Worm (Caenorhabditis elegans) whole organism, early embryonic: Measurements from ENCODE around the gene clec-80.

ENCODE experiments used
- B0310.2 ChIP-seq: sonication (generic microtip); optimal IDR thresholded peaks from 2 replicates; lab custom pipeline; 2016; ENCODE audit warnings: mild to moderate bottlenecking, missing genetic modification characterization, missing compliant biosample characterization
- F13C5.2 ChIP-seq: sonication (generic microtip); optimal IDR thresholded peaks from 2 replicates; lab custom pipeline; 2017; ENCODE audit warnings: mild to moderate bottlenecking, missing genetic modification characterization, inconsistent platforms, missing compliant biosample characterization
- aly-1 ChIP-seq: sonication (generic microtip); optimal IDR thresholded peaks from 2 replicates; lab custom pipeline; 2016; ENCODE audit warnings: missing genetic modification characterization, missing compliant biosample characterization
- ama-1 ChIP-seq: fragments of 150-350 bp; optimal IDR thresholded peaks from 2 replicates; lab custom pipeline; 2014
- ceh-13 ChIP-seq: fragments of 200-800 bp; sonication (Bioruptor generic); optimal IDR thresholded peaks from 2 replicates; lab custom pipeline; 2018; ENCODE audit warnings: mild to moderate bottlenecking, missing genetic modification characterization, missing compliant biosample characterization
- ceh-36 ChIP-seq: sonication (generic microtip); optimal IDR thresholded peaks from 2 replicates; lab custom pipeline; 2016; ENCODE audit warnings: missing genetic modification characterization, inconsistent platforms, missing compliant biosample characterization
- ets-7 ChIP-seq: sonication (generic microtip); optimal IDR thresholded peaks from 2 replicates; lab custom pipeline; 2016; ENCODE audit warnings: missing genotype, missing genetic modification characterization, missing compliant biosample characterization
- flt-1 ChIP-seq: fragments of 200-800 bp; sonication (Bioruptor generic); IDR thresholded peaks from 2 replicates; pipeline ENCODE4 v1.3.6; 2022; ENCODE audit warnings: missing genetic modification characterization, missing compliant biosample characterization
- hmbx-1 ChIP-seq: sonication (generic microtip); optimal IDR thresholded peaks from 2 replicates; lab custom pipeline; 2016; ENCODE audit warnings: mild to moderate bottlenecking, missing genetic modification characterization, missing compliant biosample characterization
- hmg-4 ChIP-seq: fragments of 200-800 bp; sonication (Bioruptor generic); optimal IDR thresholded peaks from 2 replicates; lab custom pipeline; 2018; ENCODE audit warnings: mild to moderate bottlenecking, missing genetic modification characterization, missing compliant biosample characterization
- hnd-1 ChIP-seq: sonication (generic microtip); optimal IDR thresholded peaks from 2 replicates; lab custom pipeline; 2016; ENCODE audit warnings: missing genetic modification characterization, missing compliant biosample characterization
- pes-1 ChIP-seq: fragments of 200-800 bp; sonication (Bioruptor generic); IDR thresholded peaks from 2 replicates; pipeline ENCODE4 v1.3.6; 2022; ENCODE audit warnings: missing genetic modification reagents, missing genetic modification characterization, missing compliant biosample characterization
- scrt-1 ChIP-seq: fragments of 200-800 bp; sonication (Bioruptor generic); IDR thresholded peaks from 2 replicates; pipeline ENCODE4 v1.3.6; 2022; ENCODE audit warnings: missing genetic modification characterization, missing compliant biosample characterization
- sea-1 ChIP-seq: fragments of 200-800 bp; sonication (Bioruptor generic); conservative IDR thresholded peaks from 2 replicates; pipeline ENCODE4 v1.3.6; 2022; ENCODE audit warnings: missing genetic modification characterization, missing compliant biosample characterization
- tbx-11 ChIP-seq: fragments of 200-800 bp; sonication (Bioruptor generic); IDR thresholded peaks from 2 replicates; pipeline ENCODE4 v1.3.6; 2022; ENCODE audit warnings: missing genetic modification characterization, missing compliant biosample characterization
- tbx-37 ChIP-seq: fragments of 200-800 bp; sonication (Bioruptor generic); conservative IDR thresholded peaks from 2 replicates; pipeline ENCODE4 v1.3.6; 2022; ENCODE audit warnings: missing genetic modification reagents, missing genetic modification characterization, missing compliant biosample characterization
- tra-4 ChIP-seq: sonication (generic microtip); optimal IDR thresholded peaks from 2 replicates; lab custom pipeline; 2017; ENCODE audit warnings: missing genetic modification characterization, missing compliant biosample characterization

clec-80 gene

DNA sequence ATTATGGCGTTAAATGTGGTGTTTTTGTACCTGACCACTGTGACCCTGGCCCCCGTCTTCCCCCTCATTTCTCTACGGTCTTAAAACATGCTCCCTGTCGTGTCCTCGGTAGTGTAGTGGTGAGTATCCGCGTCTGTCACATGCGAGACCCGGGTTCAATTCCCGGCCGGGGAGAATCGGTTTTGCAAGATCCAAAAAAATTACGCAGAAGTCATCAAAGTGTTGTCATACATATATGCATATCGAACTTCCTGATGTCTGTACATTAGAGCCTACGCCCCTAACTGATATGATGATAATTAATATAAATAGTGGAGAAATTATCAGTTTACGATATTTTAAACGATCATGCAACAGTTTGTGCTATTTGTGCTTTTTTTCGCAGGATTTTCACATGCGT, 18.0 kb upstream of the clec-80 start, which contains the start of gene Y54G2A.45:
Y54G2A.45 (plus strand) TSS at position 333 of the 400 bp plus-strand sequence.
- TF ChIP-seq ceh-36 (peak; percentile 67), tbx-11 (GFP tag; lab: Robert Waterston, UW) (peak; percentile 81), F13C5.2 (no peak), ets-7 (peak; percentile 37), aly-1 (tag; lab: Kevin White, UChicago) (peak; percentile 65), ama-1 (lab: Kevin White, UChicago) (no peak), tbx-37 (GFP tag; lab: Robert Waterston, UW) (peak; percentile 64; the same call in 1 of the 2 replicates), hnd-1 (peak; percentile 69), ceh-13 (GFP tag; lab: Kevin White, UChicago) (peak; percentile 80), scrt-1 (GFP tag; lab: Robert Waterston, UW) (peak; percentile 82), hmbx-1 (peak; percentile 49), hmg-4 (peak; percentile 87), sea-1 (GFP tag; lab: Robert Waterston, UW) (peak; percentile 88), pes-1 (GFP tag; lab: Robert Waterston, UW) (peak; percentile 88), B0310.2 (tag; lab: Kevin White, UChicago) (peak; percentile 81), flt-1 (GFP tag; lab: Robert Waterston, UW) (peak; percentile 85), tra-4 (tag; lab: Kevin White, UChicago) (peak; percentile 30)

DNA sequence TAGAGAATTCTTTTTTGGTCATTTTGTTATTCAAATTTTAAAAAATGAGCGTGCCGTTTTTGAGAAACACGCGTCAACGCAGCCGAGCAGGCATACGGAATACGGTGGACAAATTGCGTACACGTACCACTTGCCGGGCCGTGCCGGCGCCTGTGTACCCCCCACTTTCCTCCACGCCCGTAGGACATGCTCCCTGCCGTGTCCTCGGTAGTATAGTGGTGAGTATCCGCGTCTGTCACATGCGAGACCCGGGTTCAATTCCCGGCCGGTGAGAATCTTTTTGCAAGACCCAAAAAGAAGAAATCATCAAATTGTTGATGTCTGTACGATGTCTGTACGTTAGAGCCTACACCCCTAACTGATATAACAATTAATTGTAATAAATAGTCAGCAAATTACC, 15.4 kb upstream of the clec-80 start:
- TF ChIP-seq ceh-13 (GFP tag; lab: Kevin White, UChicago) (no peak), ets-7 (no peak), pes-1 (GFP tag; lab: Robert Waterston, UW) (0 out of 2 replicates have a peak, but pooled peaks have one; percentile 22), flt-1 (GFP tag; lab: Robert Waterston, UW) (0 out of 2 replicates have a peak, but pooled peaks have one; percentile 27), aly-1 (tag; lab: Kevin White, UChicago) (no peak), hmbx-1 (no peak), scrt-1 (GFP tag; lab: Robert Waterston, UW) (peak; percentile 42; the same call in 1 of the 2 replicates)

DNA sequence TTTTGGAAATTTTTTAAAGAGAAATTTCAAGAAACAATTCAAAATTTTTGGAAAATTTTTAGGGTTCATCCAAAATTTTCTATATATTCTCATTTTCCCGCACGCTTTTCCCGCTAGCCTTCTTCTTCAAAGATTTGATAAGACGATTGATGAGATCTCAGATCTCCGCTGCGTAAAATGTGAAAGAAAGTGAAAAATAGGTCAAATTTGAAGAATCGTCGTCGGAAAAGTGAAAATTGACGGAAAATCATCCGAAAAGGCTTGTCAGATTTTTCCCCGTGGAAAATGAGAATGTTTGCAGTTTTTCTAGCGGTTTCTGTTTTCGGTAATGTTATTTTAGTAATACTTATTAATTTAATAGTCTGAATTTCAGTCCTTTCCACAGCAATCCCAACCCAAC, 14.3 kb upstream of the clec-80 start, which contains the start of gene Y54G2A.76:
Y54G2A.76 (plus strand) TSS at position 203 of the 400 bp plus-strand sequence.
- TF ChIP-seq hnd-1 (no peak), tra-4 (tag; lab: Kevin White, UChicago) (no peak), F13C5.2 (no peak), pes-1 (GFP tag; lab: Robert Waterston, UW) (no peak)

ce11 chrIV:2817038-2817437, 6.5 kb upstream of the clec-80 start:
- TF ChIP-seq B0310.2 (tag; lab: Kevin White, UChicago), result no peak

- no peak for TF ChIP-seq flt-1 (GFP tag; lab: Robert Waterston, UW)
- no peak for TF ChIP-seq hmg-4
- TF ChIP-seq scrt-1 (GFP tag; lab: Robert Waterston, UW), result no peak
- no peak for TF ChIP-seq ama-1 (lab: Kevin White, UChicago)
- TF ChIP-seq sea-1 (GFP tag; lab: Robert Waterston, UW), result no peak
- no peak for TF ChIP-seq tbx-11 (GFP tag; lab: Robert Waterston, UW)
- TF ChIP-seq hmbx-1, result no peak
- no peak for TF ChIP-seq pes-1 (GFP tag; lab: Robert Waterston, UW)
- TF ChIP-seq aly-1 (tag; lab: Kevin White, UChicago), result no peak
- TF ChIP-seq tbx-37 (GFP tag; lab: Robert Waterston, UW), result no peak
- TF ChIP-seq tra-4 (tag; lab: Kevin White, UChicago), result no peak
- TF ChIP-seq ets-7, result no peak
- TF ChIP-seq ceh-36, result no peak
- TF ChIP-seq hnd-1, result no peak
- no peak for TF ChIP-seq B0310.2 (tag; lab: Kevin White, UChicago)
- TF ChIP-seq ceh-13 (GFP tag; lab: Kevin White, UChicago), result no peak
- no peak for TF ChIP-seq F13C5.2
Observed at ce11 chrIV:2819633-2820032, 3.9 kb upstream of the clec-80 start, which contains the start of gene Y54G2A.13. Gene Y54G2A.13 (minus strand): TSS chrIV:2819733.

DNA sequence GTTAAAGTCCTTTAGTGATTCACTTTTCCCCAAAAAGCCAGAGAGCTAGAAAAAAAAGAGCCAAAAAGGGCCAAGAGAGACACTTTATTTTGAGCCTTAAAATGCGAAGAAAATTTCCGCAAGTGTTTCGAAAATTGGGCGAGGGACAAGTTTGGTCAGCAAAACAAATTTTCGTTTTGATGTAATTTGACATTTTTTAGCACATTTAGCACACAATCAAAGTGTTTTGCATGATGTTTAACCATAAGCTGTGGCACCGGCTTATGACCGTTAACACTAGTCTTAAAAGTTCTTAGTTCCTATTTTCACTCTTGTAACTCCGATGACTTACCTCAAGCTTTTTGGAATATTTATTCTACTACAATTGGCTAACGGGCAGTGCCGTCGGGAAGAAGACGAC, 3.1 kb upstream of the clec-80 start, which contains the start of gene Y54G2A.37:
Y54G2A.37 (plus strand) TSS at position 301 of the 400 bp plus-strand sequence.
- no peak for TF ChIP-seq hnd-1
- TF ChIP-seq ceh-36, result no peak
- TF ChIP-seq pes-1 (GFP tag; lab: Robert Waterston, UW), result no peak
- TF ChIP-seq tbx-11 (GFP tag; lab: Robert Waterston, UW), result no peak

DNA sequence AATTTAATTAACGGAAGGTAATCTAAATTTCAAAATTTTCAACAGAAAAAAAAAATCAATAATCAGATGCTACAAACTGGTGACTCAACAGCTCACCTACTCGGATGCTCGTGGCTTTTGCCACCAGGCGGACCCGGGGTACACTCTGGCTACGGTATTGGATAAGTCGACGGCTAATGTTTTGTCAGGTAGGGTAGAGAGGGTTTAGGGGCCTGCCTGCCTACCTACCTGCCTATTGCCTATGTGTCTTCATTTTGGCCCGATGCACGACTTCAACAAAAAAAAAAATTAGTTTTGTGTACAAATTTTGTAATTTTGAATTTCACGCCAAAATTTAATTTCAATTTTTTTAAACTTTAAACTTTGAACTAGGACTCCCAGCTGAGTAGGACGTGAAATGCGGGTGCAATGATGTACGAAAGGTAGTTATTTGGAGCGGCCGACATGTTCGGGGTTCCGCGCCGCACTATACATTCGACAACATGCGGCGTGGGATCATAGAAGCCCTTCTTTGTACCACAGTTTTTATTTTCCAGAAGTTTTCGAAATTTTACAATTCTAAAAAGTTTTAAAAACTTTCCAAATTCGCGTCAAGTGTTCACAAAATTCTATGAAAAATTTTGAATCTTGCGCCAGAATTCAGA, 2.0 kb downstream of the clec-80 start:
- TF ChIP-seq aly-1 (tag; lab: Kevin White, UChicago), result no peak
- TF ChIP-seq ceh-13 (GFP tag; lab: Kevin White, UChicago), result no peak
- TF ChIP-seq F13C5.2, result no peak

ce11 chrIV:2826335-2826734, 2.8 kb downstream of the clec-80 start:
- TF ChIP-seq F13C5.2 (no peak), hmbx-1 (no peak), tbx-11 (GFP tag; lab: Robert Waterston, UW) (no peak), tra-4 (tag; lab: Kevin White, UChicago) (no peak), ama-1 (lab: Kevin White, UChicago) (no peak)
